Fruit fly (Drosophila melanogaster) whole organism, pupa: Measurements from ENCODE around the gene CG43901.

ENCODE experiments used
- CG12605 ChIP-seq: fragments of 200-800 bp; sonication (Bioruptor generic); IDR thresholded peaks from 2 replicates; pipeline ENCODE4 v1.3.6; 2022; ENCODE audit warnings: missing biosample characterization, missing genetic modification characterization
- CG13204 ChIP-seq: fragments of 200-800 bp; sonication (Bioruptor generic); optimal IDR thresholded peaks from 2 replicates; lab custom pipeline; 2018; ENCODE audit warnings: missing biosample characterization, mild to moderate bottlenecking, missing genetic modification characterization, moderate library complexity
- CG14655 ChIP-seq: fragments of 200-800 bp; sonication (Bioruptor generic); optimal IDR thresholded peaks from 3 replicates; lab custom pipeline; 2017; ENCODE audit warnings: mild to moderate bottlenecking, missing biosample characterization, missing genetic modification reagents, missing genetic modification characterization
- CG15710 ChIP-seq: fragments of 200-800 bp; sonication (Bioruptor generic); optimal IDR thresholded peaks from 2 replicates; lab custom pipeline; 2018; ENCODE audit warnings: missing biosample characterization, mild to moderate bottlenecking, missing genetic modification characterization, moderate library complexity
- CG4496 ChIP-seq: fragments of 200-800 bp; sonication (Bioruptor generic); IDR thresholded peaks from 3 replicates; pipeline ENCODE4 v1.3.6; 2022; ENCODE audit warnings: missing biosample characterization, missing genetic modification characterization
- CG8301 ChIP-seq: fragments of 200-800 bp; sonication (Bioruptor generic); optimal IDR thresholded peaks from 2 replicates; lab custom pipeline; 2018; ENCODE audit warnings: missing biosample characterization, mild to moderate bottlenecking, missing genetic modification characterization
- Ets98B ChIP-seq: fragments of 200-800 bp; sonication (Bioruptor generic); IDR thresholded peaks from 2 replicates; pipeline ENCODE4 v1.3.6; 2022; ENCODE audit warnings: missing biosample characterization, missing genetic modification characterization
- Pif1A ChIP-seq: fragments of 200-800 bp; sonication (Bioruptor generic); optimal IDR thresholded peaks from 3 replicates; lab custom pipeline; 2016; ENCODE audit warnings: missing biosample characterization, missing genetic modification characterization
- Pif1B ChIP-seq: fragments of 200-800 bp; sonication (Bioruptor generic); optimal IDR thresholded peaks from 3 replicates; lab custom pipeline; 2016; ENCODE audit warnings: missing biosample characterization, missing genetic modification characterization
- Snoo ChIP-seq: fragments of 200-800 bp; sonication (Bioruptor generic); optimal IDR thresholded peaks from 3 replicates; lab custom pipeline; 2017; ENCODE audit warnings: missing biosample characterization, mild to moderate bottlenecking, missing genetic modification characterization, inconsistent platforms
- gl ChIP-seq: fragments of 200-800 bp; sonication (Bioruptor generic); optimal IDR thresholded peaks from 2 replicates; lab custom pipeline; 2018; ENCODE audit warnings: missing biosample characterization, mild to moderate bottlenecking, missing genetic modification characterization

DNA sequence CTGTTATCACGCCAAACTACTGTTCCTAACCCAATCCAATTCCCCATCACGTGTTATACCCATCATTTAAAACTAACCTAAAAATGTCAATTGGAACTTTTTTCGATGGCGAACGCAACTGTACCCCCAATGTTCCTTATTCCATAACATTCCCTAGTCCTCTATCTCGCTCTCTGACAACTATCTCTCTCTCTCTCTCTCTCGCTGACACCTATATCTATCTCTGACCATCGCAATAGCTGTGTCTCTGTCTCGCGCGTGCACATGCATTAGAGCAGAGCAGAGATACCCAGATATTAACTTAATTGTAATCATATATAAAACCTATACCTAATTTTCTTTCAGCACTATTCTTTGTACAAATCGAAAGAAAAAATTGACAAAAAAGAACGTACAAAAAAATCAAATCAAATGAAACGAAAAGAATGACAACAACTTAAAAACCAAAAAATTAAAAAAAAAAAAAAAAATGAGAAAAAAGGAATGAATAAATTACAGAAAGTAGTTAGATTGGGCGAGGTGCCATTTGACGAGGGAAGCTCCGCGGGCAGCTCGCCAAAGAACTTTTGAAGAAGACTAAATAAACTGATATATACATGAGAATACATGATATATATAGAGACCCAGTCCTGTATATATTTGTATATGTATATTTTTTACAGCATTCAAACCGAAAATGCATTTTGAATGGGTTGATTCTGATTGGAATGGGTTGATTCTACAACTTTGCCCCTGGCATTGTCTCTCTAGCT, 39.8 kb upstream of the CG43901 start:
- no peak for TF ChIP-seq CG4496 (GFP tag; lab: Robert Waterston, UW)
- TF ChIP-seq CG13204: no peak
- no peak for TF ChIP-seq Snoo
- TF ChIP-seq CG8301: no peak
- no peak for TF ChIP-seq Ets98B (GFP tag; lab: Robert Waterston, UW)
- no peak for TF ChIP-seq Pif1B (GFP tag; lab: Kevin White, UChicago)
- no peak for TF ChIP-seq CG14655
- TF ChIP-seq CG15710 (tag; lab: Kevin White, UChicago): no peak
- no peak for TF ChIP-seq gl (tag; lab: Kevin White, UChicago)
- no peak for TF ChIP-seq Pif1A
- TF ChIP-seq CG12605 (GFP tag; lab: Robert Waterston, UW): no peak
